Worm (Caenorhabditis elegans) whole organism, mixed stage, embryonic: Measurements from ENCODE around the gene nspa-9.

ENCODE experiments used
- M03D4.4 ChIP-seq: sonication (generic microtip); optimal IDR thresholded peaks from 2 replicates; lab custom pipeline; 2017; ENCODE audit warnings: mild to moderate bottlenecking, missing genetic modification characterization, missing compliant biosample characterization
- blmp-1 ChIP-seq: fragments of 150-350 bp; optimal IDR thresholded peaks from 2 replicates; lab custom pipeline; 2014; ENCODE audit warnings: missing biosample characterization, missing genetic modification characterization
- ceh-39 ChIP-seq: fragments of 150-350 bp; optimal IDR thresholded peaks from 2 replicates; lab custom pipeline; 2014; ENCODE audit warnings: missing biosample characterization, missing genetic modification characterization
- ceh-43 ChIP-seq: fragments of 200-800 bp; sonication (Bioruptor generic); optimal IDR thresholded peaks from 2 replicates; lab custom pipeline; 2018; ENCODE audit warnings: mild to moderate bottlenecking, missing genetic modification characterization, moderate library complexity, missing compliant biosample characterization
- ceh-83 ChIP-seq: fragments of 200-800 bp; sonication (Bioruptor generic); optimal IDR thresholded peaks from 2 replicates; lab custom pipeline; 2018; ENCODE audit warnings: mild to moderate bottlenecking, missing genetic modification characterization, missing compliant biosample characterization
- ces-1 ChIP-seq: fragments of 150-350 bp; optimal IDR thresholded peaks from 2 replicates; lab custom pipeline; 2014; ENCODE audit warnings: missing biosample characterization, missing genetic modification reagents, missing genetic modification characterization
- cnd-1 ChIP-seq: fragments of 200-800 bp; sonication (Bioruptor generic); optimal IDR thresholded peaks from 2 replicates; lab custom pipeline; 2018; ENCODE audit warnings: mild to moderate bottlenecking, missing genetic modification characterization, missing compliant biosample characterization
- drap-1 ChIP-seq: fragments of 200-800 bp; sonication (Bioruptor generic); optimal IDR thresholded peaks from 3 replicates; lab custom pipeline; 2018; ENCODE audit warnings: mild to moderate bottlenecking, missing genetic modification characterization, missing compliant biosample characterization
- elt-1 ChIP-seq: sonication (generic microtip); optimal IDR thresholded peaks from 2 replicates; lab custom pipeline; 2017; ENCODE audit warnings: missing genetic modification characterization, mild to moderate bottlenecking, missing compliant biosample characterization, antibody characterized with exemption, moderate library complexity, borderline replicate concordance; ENCODE audit not compliant: insufficient read depth
- ham-2 ChIP-seq: fragments of 200-800 bp; sonication (Bioruptor generic); optimal IDR thresholded peaks from 2 replicates; lab custom pipeline; 2018; ENCODE audit warnings: mild to moderate bottlenecking, missing genetic modification characterization, missing compliant biosample characterization
- lin-13 ChIP-seq: fragments of 150-350 bp; optimal IDR thresholded peaks from 2 replicates; lab custom pipeline; 2014; ENCODE audit warnings: missing biosample characterization, missing genetic modification characterization
- lin-32 ChIP-seq: fragments of 200-800 bp; sonication (Bioruptor generic); optimal IDR thresholded peaks from 2 replicates; lab custom pipeline; 2018; ENCODE audit warnings: mild to moderate bottlenecking, missing genetic modification characterization, missing compliant biosample characterization
- lsy-2 ChIP-seq: fragments of 150-350 bp; optimal IDR thresholded peaks from 2 replicates; lab custom pipeline; 2014; ENCODE audit warnings: missing biosample characterization, missing genetic modification characterization
- mep-1 ChIP-seq: fragments of 150-350 bp; optimal IDR thresholded peaks from 2 replicates; lab custom pipeline; 2017; ENCODE audit warnings: missing biosample characterization, missing genetic modification reagents, missing genetic modification characterization, inconsistent platforms
- nhr-12 ChIP-seq: fragments of 150-350 bp; optimal IDR thresholded peaks from 2 replicates; lab custom pipeline; 2014; ENCODE audit warnings: missing biosample characterization, missing genetic modification characterization
- nhr-2 ChIP-seq: fragments of 150-350 bp; optimal IDR thresholded peaks from 2 replicates; lab custom pipeline; 2014; ENCODE audit warnings: missing biosample characterization, missing genetic modification characterization
- nhr-237 ChIP-seq: fragments of 150-350 bp; optimal IDR thresholded peaks from 2 replicates; lab custom pipeline; 2014; ENCODE audit warnings: missing biosample characterization, missing genetic modification characterization
- nhr-28 ChIP-seq: fragments of 150-350 bp; optimal IDR thresholded peaks from 2 replicates; lab custom pipeline; 2014; ENCODE audit warnings: missing biosample characterization, missing genetic modification characterization
- nhr-76 ChIP-seq: sonication (generic microtip); optimal IDR thresholded peaks from 2 replicates; lab custom pipeline; 2017; ENCODE audit warnings: missing biosample characterization, missing genetic modification characterization
- pha-4 ChIP-seq: fragments of 150-350 bp; optimal IDR thresholded peaks from 2 replicates; lab custom pipeline; 2018; ENCODE audit warnings: missing biosample characterization, missing genetic modification reagents, missing genetic modification characterization
- sem-2 ChIP-seq: fragments of 200-800 bp; sonication (Bioruptor generic); optimal IDR thresholded peaks from 2 replicates; lab custom pipeline; 2018; ENCODE audit warnings: mild to moderate bottlenecking, missing genetic modification characterization, missing compliant biosample characterization
- snpc-4 ChIP-seq: fragments of 150-350 bp; optimal IDR thresholded peaks from 2 replicates; lab custom pipeline; 2014; ENCODE audit warnings: missing biosample characterization, missing genetic modification characterization
- sptf-1 ChIP-seq: sonication (generic microtip); optimal IDR thresholded peaks from 2 replicates; lab custom pipeline; 2017; ENCODE audit warnings: mild to moderate bottlenecking, missing genetic modification characterization, moderate library complexity, missing compliant biosample characterization
- tbx-8 ChIP-seq: fragments of 200-800 bp; sonication (Bioruptor generic); optimal IDR thresholded peaks from 2 replicates; lab custom pipeline; 2018; ENCODE audit warnings: mild to moderate bottlenecking, missing genetic modification characterization, moderate library complexity, missing compliant biosample characterization
- unc-120 ChIP-seq: sonication (generic microtip); optimal IDR thresholded peaks from 2 replicates; lab custom pipeline; 2017; ENCODE audit warnings: missing genetic modification characterization, missing compliant biosample characterization; ENCODE audit not compliant: poor library complexity, severe bottlenecking
- unc-39 ChIP-seq: fragments of 150-350 bp; optimal IDR thresholded peaks from 2 replicates; lab custom pipeline; 2014; ENCODE audit warnings: missing biosample characterization, missing genetic modification characterization
- unc-62 ChIP-seq: fragments of 150-350 bp; optimal IDR thresholded peaks from 2 replicates; lab custom pipeline; 2014; ENCODE audit warnings: missing biosample characterization, missing genetic modification reagents, missing genetic modification characterization
- zip-8 ChIP-seq: fragments of 150-350 bp; optimal IDR thresholded peaks from 2 replicates; lab custom pipeline; 2014; ENCODE audit warnings: missing biosample characterization, missing genetic modification characterization
- ztf-11 ChIP-seq: fragments of 150-350 bp; optimal IDR thresholded peaks from 2 replicates; lab custom pipeline; 2014; ENCODE audit warnings: missing biosample characterization, missing genetic modification characterization

nspa-9 gene

DNA sequence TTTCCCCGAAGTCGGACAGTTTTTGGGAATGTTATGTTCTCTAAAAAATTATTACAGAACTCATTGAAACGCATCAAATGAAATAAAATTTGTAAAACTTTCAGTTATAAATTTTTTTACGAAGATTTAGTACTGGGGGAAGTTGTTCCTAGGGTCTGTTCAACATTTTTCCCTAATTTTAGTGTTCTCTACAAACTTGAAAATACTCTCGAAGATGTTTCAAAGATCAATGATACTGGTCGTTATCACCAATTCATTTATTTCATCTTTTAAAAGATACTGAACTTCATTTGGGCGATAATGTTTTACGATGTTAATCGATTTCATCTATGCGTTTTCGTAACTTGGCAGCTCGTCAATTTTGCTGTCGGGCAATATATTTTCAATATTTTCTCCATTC is 36.6 kb upstream of the nspa-9 start, which contains the start of gene C44C10.3:
TSS of gene C44C10.3 (plus strand) at position 301 of the 400 bp plus-strand sequence.
- no peak for TF ChIP-seq ceh-43 (GFP tag; lab: Kevin White, UChicago)
- no peak for TF ChIP-seq lin-32 (GFP tag; lab: Kevin White, UChicago)
- no peak for TF ChIP-seq M03D4.4 (tag; lab: Kevin White, UChicago)
- TF ChIP-seq pha-4 (tag; lab: Kevin White, UChicago), result no peak
- TF ChIP-seq ceh-83 (GFP tag; lab: Kevin White, UChicago), result no peak

DNA sequence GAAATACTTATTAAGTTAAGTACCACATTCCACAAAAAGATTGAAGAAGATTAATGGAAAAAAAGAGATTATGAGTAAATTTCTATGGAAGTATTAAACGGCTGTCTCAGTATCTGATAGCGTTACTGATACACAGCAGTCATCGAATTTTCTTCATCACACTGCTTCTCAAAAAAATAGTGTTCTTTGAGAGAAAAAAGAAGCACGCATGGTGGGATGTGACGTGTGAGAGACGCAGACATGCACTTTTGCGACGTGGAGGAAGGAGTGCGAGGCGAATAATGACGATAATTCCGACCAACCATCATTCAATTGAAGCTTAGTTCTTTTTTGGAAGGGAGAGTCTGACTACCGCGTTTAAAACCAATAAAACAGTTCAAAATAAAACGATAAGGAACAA is 28.6 kb upstream of the nspa-9 start, which contains the start of gene C44C10.11:
TSS of gene C44C10.11 (minus strand) at position 115 of the 400 bp plus-strand sequence.
- no peak for TF ChIP-seq nhr-76 (tag; lab: Kevin White, UChicago)
- TF ChIP-seq tbx-8 (GFP tag; lab: Kevin White, UChicago), result no peak
- no peak for TF ChIP-seq drap-1 (GFP tag; lab: Kevin White, UChicago)
- TF ChIP-seq nhr-28, result no peak
- no peak for TF ChIP-seq ztf-11 (tag; lab: Kevin White, UChicago)
- no peak for TF ChIP-seq elt-1 (tag; lab: Kevin White, UChicago)
- TF ChIP-seq ham-2, result no peak
- no peak for TF ChIP-seq blmp-1 (tag; lab: Kevin White, UChicago)
- TF ChIP-seq M03D4.4 (tag; lab: Kevin White, UChicago), result no peak
- no peak for TF ChIP-seq unc-62
- TF ChIP-seq sptf-1 (tag; lab: Kevin White, UChicago), result no peak
- TF ChIP-seq mep-1 (tag; lab: Kevin White, UChicago), result no peak
- TF ChIP-seq pha-4 (tag; lab: Kevin White, UChicago), result no peak
- no peak for TF ChIP-seq lin-13 (tag; lab: Kevin White, UChicago)
- TF ChIP-seq snpc-4 (tag; lab: Kevin White, UChicago), result no peak

DNA sequence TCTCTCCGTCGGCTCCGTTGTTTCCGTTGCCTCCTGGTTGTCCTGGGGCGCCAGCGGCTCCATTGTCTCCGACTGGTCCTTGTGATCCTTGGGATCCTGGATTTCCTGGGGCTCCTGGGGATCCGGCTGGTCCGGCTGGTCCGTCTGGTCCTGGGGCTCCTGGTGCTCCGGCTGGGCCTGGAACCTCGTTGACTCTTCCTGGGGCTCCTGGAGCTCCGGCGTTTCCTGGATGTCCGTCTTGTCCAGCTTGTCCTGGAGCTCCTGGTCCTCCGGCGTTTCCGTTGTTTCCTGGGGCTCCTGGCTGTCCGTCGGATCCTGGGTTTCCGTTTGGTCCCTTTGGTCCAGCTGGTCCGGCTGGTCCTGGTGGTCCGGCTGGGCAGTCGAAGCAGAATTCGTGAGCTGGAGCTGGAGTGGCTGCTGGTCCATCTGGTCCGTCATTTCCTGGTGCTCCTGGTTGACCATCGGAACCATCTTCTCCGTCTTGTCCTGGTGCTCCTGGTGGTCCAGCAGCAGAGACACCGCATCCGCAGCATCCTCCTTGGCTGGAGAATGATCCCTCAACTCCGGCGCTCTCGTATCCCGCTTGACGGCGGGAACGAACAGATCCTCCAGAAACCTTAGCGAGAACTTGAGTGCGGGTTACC is 27.3 kb upstream of the nspa-9 start:
- TF ChIP-seq snpc-4 (tag; lab: Kevin White, UChicago), result no peak
- no peak for TF ChIP-seq sem-2 (GFP tag; lab: Kevin White, UChicago)
- TF ChIP-seq nhr-237 (tag; lab: Kevin White, UChicago), result no peak
- no peak for TF ChIP-seq zip-8 (tag; lab: Kevin White, UChicago)
- no peak for TF ChIP-seq pha-4 (tag; lab: Kevin White, UChicago)
- TF ChIP-seq lsy-2 (tag; lab: Kevin White, UChicago), result no peak
- no peak for TF ChIP-seq blmp-1 (tag; lab: Kevin White, UChicago)
- TF ChIP-seq ceh-39, result no peak
- no peak for TF ChIP-seq tbx-8 (GFP tag; lab: Kevin White, UChicago)
- no peak for TF ChIP-seq nhr-12 (tag; lab: Kevin White, UChicago)
- no peak for TF ChIP-seq mep-1 (tag; lab: Kevin White, UChicago)
- no peak for TF ChIP-seq nhr-28
- no peak for TF ChIP-seq ham-2
- TF ChIP-seq elt-1 (tag; lab: Kevin White, UChicago), result no peak
- no peak for TF ChIP-seq ceh-43 (GFP tag; lab: Kevin White, UChicago)
- no peak for TF ChIP-seq ces-1
- no peak for TF ChIP-seq unc-39
- TF ChIP-seq nhr-2 (tag; lab: Kevin White, UChicago), result no peak
- TF ChIP-seq lin-13 (tag; lab: Kevin White, UChicago), result no peak

DNA sequence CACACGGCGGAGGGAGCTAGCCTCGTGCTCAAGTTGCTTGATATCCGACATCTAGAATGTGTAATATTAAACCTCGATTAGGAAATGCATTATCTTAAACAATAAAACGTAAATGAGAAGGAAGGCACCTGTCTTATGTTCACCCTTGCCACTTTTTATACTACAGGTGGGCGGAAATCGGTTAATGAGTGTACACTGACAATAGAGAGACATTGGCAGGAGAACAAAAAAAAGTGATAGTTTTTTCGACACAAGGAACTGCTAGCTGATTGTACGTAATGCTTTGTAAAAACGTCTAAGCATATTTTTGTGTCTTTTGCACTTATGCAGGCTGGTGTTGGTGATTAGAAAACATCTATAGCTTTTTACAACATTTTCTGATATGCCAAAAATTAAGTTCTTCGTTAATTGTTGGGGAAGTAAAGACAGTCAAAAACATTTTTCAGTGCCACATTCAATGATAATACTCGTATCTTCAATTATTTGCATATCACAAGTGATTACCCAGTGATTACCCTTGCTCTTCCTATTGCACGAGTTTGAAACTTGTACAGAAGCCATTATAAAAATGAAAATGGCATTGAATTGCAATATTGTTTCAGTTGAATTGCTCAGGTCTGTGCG is 26.5 kb upstream of the nspa-9 start, which contains the start of gene col-180:
TSS of gene col-180 (minus strand) at position 51 of the 624 bp plus-strand sequence.
- TF ChIP-seq sem-2 (GFP tag; lab: Kevin White, UChicago) (no peak), mep-1 (tag; lab: Kevin White, UChicago) (no peak), zip-8 (tag; lab: Kevin White, UChicago) (no peak), ceh-83 (GFP tag; lab: Kevin White, UChicago) (no peak), blmp-1 (tag; lab: Kevin White, UChicago) (no peak), ztf-11 (tag; lab: Kevin White, UChicago) (no peak), lin-13 (tag; lab: Kevin White, UChicago) (no peak), cnd-1 (no peak), ces-1 (no peak), unc-62 (no peak), unc-120 (tag; lab: Kevin White, UChicago) (no peak), ceh-39 (no peak)
